Worm (Caenorhabditis elegans) whole organism, midembryonic: ENCODE data around the gene wdr-83.

Experiments used
- cog-1 ChIP-seq: sonication (generic microtip); optimal IDR thresholded peaks from 2 replicates; lab custom pipeline; 2016; ENCODE audit warnings: missing genetic modification characterization, missing compliant biosample characterization
- klf-2 ChIP-seq: fragments of 200-800 bp; sonication (Bioruptor generic); conservative IDR thresholded peaks from 2 replicates; pipeline ENCODE4 v1.3.6; 2022; ENCODE audit warnings: missing genetic modification reagents, missing genetic modification characterization, missing compliant biosample characterization
- med-1 ChIP-seq: sonication (generic microtip); optimal IDR thresholded peaks from 2 replicates; lab custom pipeline; 2017; ENCODE audit warnings: missing genetic modification characterization, mild to moderate bottlenecking, missing compliant biosample characterization, antibody characterized with exemption, missing genetic modification reagents; ENCODE audit not compliant: insufficient read depth

- no peak for TF ChIP-seq med-1 (GFP tag; lab: Kevin White, UChicago)
- TF ChIP-seq cog-1, result no peak
- TF ChIP-seq klf-2 (GFP tag; lab: Robert Waterston, UW), result no peak
Measured at ce11 chrII:4992977-4993376, 38.5 kb downstream of the wdr-83 start, which contains the start of gene pigb-1.
